Worm (Caenorhabditis elegans) whole organism, L2 larva: ENCODE results near the gene R02F11.2.

Experiments used
- C34F6.9 ChIP-seq: fragments of 150-350 bp; optimal IDR thresholded peaks from 2 replicates; lab custom pipeline; 2014; ENCODE audit warnings: missing biosample characterization, missing genetic modification characterization
- F13H6.1 ChIP-seq: sonication (generic microtip); optimal IDR thresholded peaks from 2 replicates; lab custom pipeline; 2016; ENCODE audit warnings: missing genetic modification characterization, missing compliant biosample characterization
- R02D3.7 ChIP-seq: fragments of 150-350 bp; optimal IDR thresholded peaks from 2 replicates; lab custom pipeline; 2014; ENCODE audit warnings: missing biosample characterization, missing genetic modification characterization
- Y55F3AM.14 ChIP-seq: fragments of 200-800 bp; sonication (Bioruptor generic); optimal IDR thresholded peaks from 2 replicates; lab custom pipeline; 2018; ENCODE audit warnings: mild to moderate bottlenecking, missing genetic modification characterization, missing compliant biosample characterization
- ZK546.5 ChIP-seq: sonication (generic microtip); optimal IDR thresholded peaks from 2 replicates; lab custom pipeline; 2017; ENCODE audit warnings: missing biosample characterization, missing genetic modification characterization
- alr-1 ChIP-seq: fragments of 150-350 bp; optimal IDR thresholded peaks from 2 replicates; lab custom pipeline; 2014; ENCODE audit warnings: missing biosample characterization, missing genetic modification characterization
- aly-2 ChIP-seq: fragments of 150-350 bp; optimal IDR thresholded peaks from 2 replicates; lab custom pipeline; 2014; ENCODE audit warnings: missing biosample characterization, missing genetic modification characterization
- blmp-1 ChIP-seq: sonication (generic microtip); optimal IDR thresholded peaks from 2 replicates; lab custom pipeline; 2017; ENCODE audit warnings: missing genetic modification characterization, mild to moderate bottlenecking, missing compliant biosample characterization, antibody characterized with exemption, moderate library complexity; ENCODE audit not compliant: insufficient read depth
- ceh-16 ChIP-seq: fragments of 150-350 bp; optimal IDR thresholded peaks from 2 replicates; lab custom pipeline; 2014; ENCODE audit warnings: missing biosample characterization, missing genetic modification characterization
- ceh-82 ChIP-seq: fragments of 150-350 bp; optimal IDR thresholded peaks from 2 replicates; lab custom pipeline; 2014; ENCODE audit warnings: missing biosample characterization, missing genetic modification characterization
- crh-2 ChIP-seq: sonication (generic microtip); optimal IDR thresholded peaks from 2 replicates; lab custom pipeline; 2017; ENCODE audit warnings: missing biosample characterization, missing genetic modification characterization
- dmd-4 ChIP-seq: sonication (generic microtip); optimal IDR thresholded peaks from 2 replicates; lab custom pipeline; 2017; ENCODE audit warnings: missing biosample characterization, missing genetic modification characterization
- egl-27 ChIP-seq: sonication (generic microtip); optimal IDR thresholded peaks from 3 replicates; lab custom pipeline; 2017; ENCODE audit warnings: missing biosample characterization, missing genetic modification reagents, missing genetic modification characterization
- elt-1 ChIP-seq: fragments of 150-350 bp; optimal IDR thresholded peaks from 2 replicates; lab custom pipeline; 2014; ENCODE audit warnings: missing biosample characterization, missing genetic modification characterization
- elt-3 ChIP-seq: sonication (generic microtip); optimal IDR thresholded peaks from 2 replicates; lab custom pipeline; 2017; ENCODE audit warnings: missing biosample characterization, missing genetic modification characterization
- fos-1 ChIP-seq: fragments of 150-350 bp; optimal IDR thresholded peaks from 2 replicates; lab custom pipeline; 2014; ENCODE audit warnings: missing biosample characterization, missing genetic modification characterization
- gmeb-1 ChIP-seq: fragments of 150-350 bp; optimal IDR thresholded peaks from 2 replicates; lab custom pipeline; 2014; ENCODE audit warnings: missing biosample characterization, missing genetic modification characterization
- lin-11 ChIP-seq: fragments of 150-350 bp; sonication (generic microtip); optimal IDR thresholded peaks from 2 replicates; lab custom pipeline; 2014; ENCODE audit warnings: missing biosample characterization, missing genetic modification characterization, inconsistent platforms, mixed read lengths
- lin-13 ChIP-seq: fragments of 150-350 bp; optimal IDR thresholded peaks from 2 replicates; lab custom pipeline; 2014; ENCODE audit warnings: missing biosample characterization, missing genetic modification reagents, missing genetic modification characterization
- lin-39 ChIP-seq: fragments of 150-350 bp; optimal IDR thresholded peaks from 2 replicates; lab custom pipeline; 2014; ENCODE audit warnings: missing biosample characterization, missing genetic modification reagents, missing genetic modification characterization
- lsy-2 ChIP-seq, 2 experiments: fragments of 150-350 bp in 1 of 2; sonication (generic microtip) in 1 of 2; optimal IDR thresholded peaks; 2 replicates each; lab custom pipeline; 2014 to 2017; ENCODE audit warnings: missing biosample characterization in 2 of 2, missing genetic modification characterization in 2 of 2
- mab-5 ChIP-seq: fragments of 150-350 bp; optimal IDR thresholded peaks from 2 replicates; lab custom pipeline; 2014; ENCODE audit warnings: missing biosample characterization, missing genetic modification characterization
- mbf-1 ChIP-seq: sonication (generic microtip); optimal IDR thresholded peaks from 2 replicates; lab custom pipeline; 2017; ENCODE audit warnings: missing biosample characterization, missing genetic modification characterization
- mdl-1 ChIP-seq, 2 experiments: fragments of 150-350 bp in 1 of 2; sonication (generic microtip) in 1 of 2; optimal IDR thresholded peaks; 2 replicates each; lab custom pipeline; 2017; ENCODE audit warnings: missing biosample characterization in 2 of 2, missing genetic modification characterization in 2 of 2
- nhr-10 ChIP-seq: sonication (generic microtip); optimal IDR thresholded peaks from 2 replicates; lab custom pipeline; 2017; ENCODE audit warnings: missing biosample characterization, missing genetic modification characterization
- nhr-11 ChIP-seq: fragments of 150-350 bp; optimal IDR thresholded peaks from 2 replicates; lab custom pipeline; 2014; ENCODE audit warnings: missing biosample characterization, missing genetic modification characterization
- nhr-12 ChIP-seq: fragments of 150-350 bp; optimal IDR thresholded peaks from 2 replicates; lab custom pipeline; 2014; ENCODE audit warnings: missing biosample characterization, missing genetic modification characterization
- nhr-129 ChIP-seq: fragments of 150-350 bp; optimal IDR thresholded peaks from 2 replicates; lab custom pipeline; 2014; ENCODE audit warnings: missing biosample characterization, missing genetic modification characterization
- nhr-21 ChIP-seq: fragments of 150-350 bp; optimal IDR thresholded peaks from 2 replicates; lab custom pipeline; 2014; ENCODE audit warnings: missing biosample characterization, missing genetic modification characterization
- nhr-23 ChIP-seq: fragments of 150-350 bp; optimal IDR thresholded peaks from 2 replicates; lab custom pipeline; 2014; ENCODE audit warnings: missing biosample characterization, missing genetic modification reagents, missing genetic modification characterization
- nhr-25 ChIP-seq: fragments of 150-350 bp; sonication (generic microtip); optimal IDR thresholded peaks from 3 replicates; lab custom pipeline; 2014; ENCODE audit warnings: missing biosample characterization, missing genetic modification characterization
- nhr-6 ChIP-seq: fragments of 150-350 bp; optimal IDR thresholded peaks from 2 replicates; lab custom pipeline; 2014; ENCODE audit warnings: missing biosample characterization, missing genetic modification characterization
- nhr-77 ChIP-seq: fragments of 150-350 bp; optimal IDR thresholded peaks from 2 replicates; lab custom pipeline; 2014; ENCODE audit warnings: missing biosample characterization, missing genetic modification characterization
- peb-1 ChIP-seq: fragments of 150-350 bp; optimal IDR thresholded peaks from 2 replicates; lab custom pipeline; 2014; ENCODE audit warnings: missing biosample characterization, missing genetic modification characterization
- sem-4 ChIP-seq: fragments of 150-350 bp; optimal IDR thresholded peaks from 2 replicates; lab custom pipeline; 2014; ENCODE audit warnings: missing biosample characterization, missing genetic modification reagents, missing genetic modification characterization
- skn-1 ChIP-seq: sonication (generic microtip); optimal IDR thresholded peaks from 2 replicates; lab custom pipeline; 2017; ENCODE audit warnings: missing biosample characterization, missing genetic modification characterization
- sma-3 ChIP-seq: sonication (generic microtip); optimal IDR thresholded peaks from 2 replicates; lab custom pipeline; 2016; ENCODE audit warnings: missing genetic modification reagents, missing genetic modification characterization, missing compliant biosample characterization
- sma-9 ChIP-seq, 2 experiments: fragments of 150-350 bp in 1 of 2; sonication (generic microtip) in 1 of 2; optimal IDR thresholded peaks; 2 replicates each; lab custom pipeline; 2014 to 2016; ENCODE audit warnings: missing genetic modification characterization in 2 of 2, mild to moderate bottlenecking in 1 of 2, missing biosample characterization in 1 of 2, missing compliant biosample characterization in 1 of 2, missing genetic modification reagents in 1 of 2, moderate library complexity in 1 of 2
- snpc-4 ChIP-seq: fragments of 150-350 bp; optimal IDR thresholded peaks from 2 replicates; lab custom pipeline; 2014; ENCODE audit warnings: missing biosample characterization, missing genetic modification characterization
- unc-39 ChIP-seq: fragments of 150-350 bp; optimal IDR thresholded peaks from 2 replicates; lab custom pipeline; 2014; ENCODE audit warnings: missing biosample characterization, missing genetic modification characterization
- unc-55 ChIP-seq: fragments of 150-350 bp; sonication (generic microtip); optimal IDR thresholded peaks from 3 replicates; lab custom pipeline; 2014; ENCODE audit warnings: missing biosample characterization, missing genetic modification reagents, missing genetic modification characterization
- unc-62 ChIP-seq: fragments of 150-350 bp; optimal IDR thresholded peaks from 2 replicates; lab custom pipeline; 2014; ENCODE audit warnings: missing biosample characterization, missing genetic modification reagents, missing genetic modification characterization
- zag-1 ChIP-seq: fragments of 150-350 bp; optimal IDR thresholded peaks from 2 replicates; lab custom pipeline; 2014; ENCODE audit warnings: missing biosample characterization, missing genetic modification characterization
- ztf-1 ChIP-seq: fragments of 200-800 bp; sonication (Bioruptor generic); conservative IDR thresholded peaks from 2 replicates; pipeline ENCODE4 v1.3.6; 2022; ENCODE audit warnings: missing genetic modification characterization, missing compliant biosample characterization
- ztf-11 ChIP-seq: sonication (generic microtip); optimal IDR thresholded peaks from 2 replicates; lab custom pipeline; 2017; ENCODE audit warnings: missing biosample characterization, missing genetic modification characterization
- ztf-4 ChIP-seq: fragments of 150-350 bp; optimal IDR thresholded peaks from 2 replicates; lab custom pipeline; 2014; ENCODE audit warnings: missing biosample characterization, missing genetic modification characterization

Gene R02F11.2

DNA sequence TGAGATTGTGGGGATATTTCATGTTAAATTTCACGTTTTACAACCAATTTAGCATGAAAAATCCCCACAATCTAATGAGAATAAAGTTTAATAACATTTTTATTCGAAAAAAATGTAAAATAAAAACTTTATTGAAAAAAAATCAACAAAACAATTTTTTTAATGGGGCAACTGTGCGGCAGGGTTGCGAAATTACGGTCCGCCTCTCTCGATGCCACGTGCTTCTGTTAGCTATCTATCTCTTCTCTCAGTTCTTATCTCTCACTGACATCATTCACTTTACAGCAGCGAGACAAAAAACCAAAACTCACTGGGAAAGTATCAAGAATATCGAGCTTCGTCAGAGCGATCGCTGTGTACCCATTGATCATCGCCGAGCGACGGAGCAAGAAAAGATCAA is 26.2 kb downstream of the R02F11.2 start:
- peak; percentile 50 for TF ChIP-seq ztf-4 (tag; lab: Kevin White, UChicago)
- TF ChIP-seq lsy-2 (tag; optimal IDR thresholded peaks at IDR 0.05; lab: Kevin White, UChicago): peak in 1 of 2 experiments; percentile 12
- TF ChIP-seq elt-3: no peak
- TF ChIP-seq Y55F3AM.14: no peak
- no peak for TF ChIP-seq zag-1 (tag; lab: Kevin White, UChicago)
- peak; percentile 15 for TF ChIP-seq fos-1 (tag; lab: Kevin White, UChicago)
- TF ChIP-seq mdl-1 (tag; optimal IDR thresholded peaks at IDR 0.05; lab: Kevin White, UChicago): peak in 1 of 2 experiments; percentile 22
- peak; percentile 28 for TF ChIP-seq crh-2 (tag; lab: Kevin White, UChicago)
- TF ChIP-seq nhr-129 (tag; lab: Kevin White, UChicago): peak; percentile 38
- TF ChIP-seq nhr-23 (tag; lab: Kevin White, UChicago): no peak
- peak; percentile 32 for TF ChIP-seq nhr-25 (tag; lab: Kevin White, UChicago)
- TF ChIP-seq C34F6.9: peak; percentile 10

DNA sequence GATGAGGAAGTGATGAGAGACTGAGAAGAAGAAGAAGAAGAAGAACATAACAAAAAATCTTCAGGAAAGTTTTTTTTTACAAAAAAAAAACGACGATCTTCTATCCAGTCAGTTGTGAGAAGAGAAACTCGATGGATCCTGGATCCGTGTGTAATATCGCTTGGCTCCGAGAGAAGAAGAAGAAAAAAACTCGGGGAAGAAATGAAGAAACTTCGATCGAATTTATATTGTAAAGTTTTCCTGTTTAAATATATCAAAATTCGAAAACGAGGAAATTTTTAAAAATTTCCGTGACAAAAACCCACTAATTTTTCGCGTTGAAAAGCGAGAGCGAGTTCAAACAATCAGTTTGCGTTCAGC is 28.9 kb downstream of the R02F11.2 start, which contains the start of gene adss-1:
adss-1 (minus strand) TSS at position 101 of the 360 bp plus-strand sequence.
- no peak for TF ChIP-seq lin-13
- no peak for TF ChIP-seq snpc-4 (tag; lab: Kevin White, UChicago)
- TF ChIP-seq C34F6.9: no peak
- no peak for TF ChIP-seq ZK546.5 (tag; lab: Kevin White, UChicago)
- no peak for TF ChIP-seq mab-5
- TF ChIP-seq unc-39 (tag; lab: Kevin White, UChicago): no peak
- TF ChIP-seq ceh-82 (tag; lab: Kevin White, UChicago): no peak
- TF ChIP-seq Y55F3AM.14: no peak
- TF ChIP-seq alr-1 (tag; lab: Kevin White, UChicago): no peak
- TF ChIP-seq nhr-129 (tag; lab: Kevin White, UChicago): no peak
- TF ChIP-seq blmp-1 (tag; lab: Kevin White, UChicago): no peak

ce11 chrV:4823683-4824391 is 29.4 kb downstream of the R02F11.2 start:
- no peak for TF ChIP-seq alr-1 (tag; lab: Kevin White, UChicago)
- TF ChIP-seq ztf-1: no peak
- TF ChIP-seq nhr-21 (tag; lab: Kevin White, UChicago): no peak
- no peak for TF ChIP-seq aly-2 (tag; lab: Kevin White, UChicago)
- TF ChIP-seq nhr-12 (tag; lab: Kevin White, UChicago): no peak
- TF ChIP-seq dmd-4: no peak
- no peak for TF ChIP-seq ZK546.5 (tag; lab: Kevin White, UChicago)
- peak; percentile 25 for TF ChIP-seq unc-55 (GFP tag; lab: Kevin White, UChicago)
- no peak for TF ChIP-seq fos-1 (tag; lab: Kevin White, UChicago)
- no peak for TF ChIP-seq lin-11 (tag; lab: Kevin White, UChicago)
- TF ChIP-seq elt-3: no peak
- no peak for TF ChIP-seq nhr-6 (tag; lab: Kevin White, UChicago)
- TF ChIP-seq zag-1 (tag; lab: Kevin White, UChicago): no peak
- TF ChIP-seq F13H6.1 (tag; lab: Kevin White, UChicago): no peak
- peak; percentile 95 for TF ChIP-seq ztf-4 (tag; lab: Kevin White, UChicago)
- TF ChIP-seq sma-3: peak; percentile 7
- no peak for TF ChIP-seq blmp-1 (tag; lab: Kevin White, UChicago)
- no peak for TF ChIP-seq sem-4 (tag; lab: Kevin White, UChicago)
- no peak for TF ChIP-seq elt-1
- no peak for TF ChIP-seq snpc-4 (tag; lab: Kevin White, UChicago)
- no peak for TF ChIP-seq nhr-77
- no peak for TF ChIP-seq mdl-1 (tag; optimal IDR thresholded peaks at IDR 0.05; lab: Kevin White, UChicago)
- TF ChIP-seq nhr-25 (tag; lab: Kevin White, UChicago): peak; percentile 51
- TF ChIP-seq nhr-10 (tag; lab: Kevin White, UChicago): no peak
- no peak for TF ChIP-seq ztf-11
- TF ChIP-seq crh-2 (tag; lab: Kevin White, UChicago): peak; percentile 33
- TF ChIP-seq R02D3.7 (tag; lab: Kevin White, UChicago): no peak
- no peak for TF ChIP-seq nhr-11
- TF ChIP-seq egl-27 (tag; lab: Kevin White, UChicago): no peak
- TF ChIP-seq ceh-16 (tag; lab: Kevin White, UChicago): no peak
- TF ChIP-seq C34F6.9: peak; percentile 47
- TF ChIP-seq peb-1: no peak
- no peak for TF ChIP-seq lin-39 (tag; lab: Kevin White, UChicago)
- TF ChIP-seq nhr-23 (tag; lab: Kevin White, UChicago): no peak
- TF ChIP-seq Y55F3AM.14: peak; percentile 92
- TF ChIP-seq unc-62 (GFP tag; lab: Kevin White, UChicago): no peak
- TF ChIP-seq unc-39 (tag; lab: Kevin White, UChicago): no peak
- no peak for TF ChIP-seq mbf-1 (tag; lab: Kevin White, UChicago)
- TF ChIP-seq sma-9 (GFP tag; optimal IDR thresholded peaks at IDR 0.05; lab: Kevin White, UChicago): no peak
- no peak for TF ChIP-seq sma-9 (tag; optimal IDR thresholded peaks at IDR 0.05; lab: Kevin White, UChicago)
- TF ChIP-seq lin-13: peak; percentile 64
- peak in 1 of 2 experiments; percentile 30 for TF ChIP-seq lsy-2 (tag; optimal IDR thresholded peaks at IDR 0.05; lab: Kevin White, UChicago)
- no peak for TF ChIP-seq skn-1 (tag; lab: Kevin White, UChicago)
- TF ChIP-seq gmeb-1 (tag; lab: Kevin White, UChicago): peak; percentile 29
- TF ChIP-seq ceh-82 (tag; lab: Kevin White, UChicago): no peak
